Worm (Caenorhabditis elegans): ENCODE measurements around the gene D2007.1.

D2007.1 gene

ce11 chrIII:8136517-8137099, 18.7 kb upstream of the D2007.1 start:
- TF ChIP-seq ztf-11 (tag; optimal IDR thresholded peaks at IDR 0.05), result no peak
- peak; percentile 68 for TF ChIP-seq pha-4 (tag; optimal IDR thresholded peaks at IDR 0.05)
- TF ChIP-seq ceh-39 (tag; optimal IDR thresholded peaks at IDR 0.05), result no peak
- TF ChIP-seq nhr-76 (tag; optimal IDR thresholded peaks at IDR 0.05), result no peak

- TF ChIP-seq hlh-1 (tag; optimal IDR thresholded peaks at IDR 0.05), result peak; percentile 64
- no peak for TF ChIP-seq unc-39 (tag; optimal IDR thresholded peaks at IDR 0.05)
- TF ChIP-seq nhr-237 (tag; optimal IDR thresholded peaks at IDR 0.05), result peak; percentile 23
- no peak for TF ChIP-seq unc-62 (GFP tag; optimal IDR thresholded peaks at IDR 0.05)
- no peak for TF ChIP-seq blmp-1 (tag; optimal IDR thresholded peaks at IDR 0.05)
- no peak for TF ChIP-seq mab-5 (tag; optimal IDR thresholded peaks at IDR 0.05)
- no peak for TF ChIP-seq nhr-12 (tag; optimal IDR thresholded peaks at IDR 0.05)
These were observed 17.5 kb upstream of the D2007.1 start, which contains the start of gene hsp-12.2 for ce11 chrIII:8137777-8138176. Gene hsp-12.2 (plus strand): TSS chrIII:8138077.

- no peak for TF ChIP-seq hlh-1 (tag; optimal IDR thresholded peaks at IDR 0.05)
- no peak for TF ChIP-seq nhr-12 (tag; optimal IDR thresholded peaks at IDR 0.05)
- no peak for TF ChIP-seq ztf-11 (tag; optimal IDR thresholded peaks at IDR 0.05)
- no peak for TF ChIP-seq snpc-4 (tag; optimal IDR thresholded peaks at IDR 0.05)
These were observed 13.0 kb upstream of the D2007.1 start for ce11 chrIII:8142217-8142616.

ce11 chrIII:8144574-8145065, 10.6 kb upstream of the D2007.1 start, which contains the start of the genes C14B9.8 and mrpl-18:
Gene C14B9.8 (minus strand): TSS chrIII:8144629.
Gene mrpl-18 (plus strand): TSS chrIII:8145015.
- TF ChIP-seq blmp-1 (tag; optimal IDR thresholded peaks at IDR 0.05) (no peak), tbx-8 (GFP tag; optimal IDR thresholded peaks at IDR 0.05) (no peak), lsy-2 (tag; optimal IDR thresholded peaks at IDR 0.05) (peak; percentile 43), nhr-237 (tag; optimal IDR thresholded peaks at IDR 0.05) (peak; percentile 38), mab-5 (tag; optimal IDR thresholded peaks at IDR 0.05) (peak; percentile 19)

ce11 chrIII:8145971-8146370, 9.3 kb upstream of the D2007.1 start:
- TF ChIP-seq bed-3 (GFP tag; optimal IDR thresholded peaks at IDR 0.05), result no peak
- TF ChIP-seq snpc-4 (tag; optimal IDR thresholded peaks at IDR 0.05), result no peak
- no peak for TF ChIP-seq drap-1 (GFP tag; optimal IDR thresholded peaks at IDR 0.05)
- no peak for TF ChIP-seq lin-13 (tag; optimal IDR thresholded peaks at IDR 0.05)
- no peak for TF ChIP-seq mab-5 (tag; optimal IDR thresholded peaks at IDR 0.05)
- TF ChIP-seq ztf-11 (tag; optimal IDR thresholded peaks at IDR 0.05), result no peak
- no peak for TF ChIP-seq blmp-1 (tag; optimal IDR thresholded peaks at IDR 0.05)
- TF ChIP-seq nhr-76 (tag; optimal IDR thresholded peaks at IDR 0.05), result no peak
- TF ChIP-seq pha-4 (tag; optimal IDR thresholded peaks at IDR 0.05), result no peak
- TF ChIP-seq lin-32 (GFP tag; optimal IDR thresholded peaks at IDR 0.05), result no peak

- TF ChIP-seq ceh-39 (tag; optimal IDR thresholded peaks at IDR 0.05), result no peak
- TF ChIP-seq nhr-28 (tag; optimal IDR thresholded peaks at IDR 0.05), result no peak
- no peak for TF ChIP-seq bed-3 (GFP tag; optimal IDR thresholded peaks at IDR 0.05)
These were observed 6.5 kb upstream of the D2007.1 start, which contains the start of gene D2007.2 for ce11 chrIII:8148751-8149150. Gene D2007.2 (plus strand): TSS chrIII:8148963.

- no peak for TF ChIP-seq cnd-1 (tag; optimal IDR thresholded peaks at IDR 0.05)
- TF ChIP-seq ztf-11 (tag; optimal IDR thresholded peaks at IDR 0.05), result no peak
- no peak for TF ChIP-seq nhr-2 (tag; optimal IDR thresholded peaks at IDR 0.05)
- TF ChIP-seq bed-3 (GFP tag; optimal IDR thresholded peaks at IDR 0.05), result no peak
- no peak for TF ChIP-seq ces-1 (GFP tag; optimal IDR thresholded peaks at IDR 0.05)
- no peak for TF ChIP-seq nhr-237 (tag; optimal IDR thresholded peaks at IDR 0.05)
- TF ChIP-seq blmp-1 (tag; optimal IDR thresholded peaks at IDR 0.05), result no peak
- no peak for TF ChIP-seq ceh-39 (tag; optimal IDR thresholded peaks at IDR 0.05)
- no peak for TF ChIP-seq tbx-8 (GFP tag; optimal IDR thresholded peaks at IDR 0.05)
- TF ChIP-seq elt-3 (tag; optimal IDR thresholded peaks at IDR 0.05), result no peak
- no peak for TF ChIP-seq ceh-83 (GFP tag; optimal IDR thresholded peaks at IDR 0.05)
- no peak for TF ChIP-seq ham-2 (GFP tag; optimal IDR thresholded peaks at IDR 0.05)
- no peak for TF ChIP-seq mab-5 (tag; optimal IDR thresholded peaks at IDR 0.05)
- no peak for TF ChIP-seq drap-1 (GFP tag; optimal IDR thresholded peaks at IDR 0.05)
- no peak for TF ChIP-seq nhr-76 (tag; optimal IDR thresholded peaks at IDR 0.05)
- TF ChIP-seq mep-1 (tag; optimal IDR thresholded peaks at IDR 0.05), result no peak
- no peak for TF ChIP-seq hlh-1 (tag; optimal IDR thresholded peaks at IDR 0.05)
These were observed 843 bp upstream of the D2007.1 start for ce11 chrIII:8154423-8154822.
